Worm (Caenorhabditis elegans): ENCODE results near the gene col-41.
A peak's percentile ranks its signal among the peaks of the same experiment; 100 is the strongest.

Gene col-41

ce11 chrX:15148389-15148788 lies 27.9 kb downstream of the col-41 start:
- TF ChIP-seq aha-1 (tag) (peak; percentile 90), nhr-48 (tag; optimal IDR thresholded peaks at IDR 0.05) (no peak), nhr-11 (tag; optimal IDR thresholded peaks at IDR 0.05) (no peak), nhr-42 (GFP tag; IDR thresholded peaks at IDR 0.05) (no peak), egl-43 (GFP tag; IDR thresholded peaks at IDR 0.05) (no peak)

ce11 chrX:15147640-15148039 lies 28.6 kb downstream of the col-41 start, which contains the start of gene unc-7:
TSS of gene unc-7 (minus strand) at chrX:15147740.
- peak in 1 of 2 experiments; percentile 42 for TF ChIP-seq unc-62 (GFP tag; optimal IDR thresholded peaks at IDR 0.05 in 1 of 2)
- no peak for TF ChIP-seq unc-62 (tag; optimal IDR thresholded peaks at IDR 0.05)
- TF ChIP-seq cey-2 (tag; optimal IDR thresholded peaks at IDR 0.05; ENCODE audit: borderline replicate concordance, insufficient read depth): no peak
- no peak for TF ChIP-seq attf-4 (tag; optimal IDR thresholded peaks at IDR 0.05)
- TF ChIP-seq ces-1 (GFP tag; optimal IDR thresholded peaks at IDR 0.05): no peak
- no peak for TF ChIP-seq T20F7.1 (GFP tag; optimal IDR thresholded peaks at IDR 0.05)
- no peak for TF ChIP-seq tra-1 (GFP tag; IDR thresholded peaks at IDR 0.05)
- TF ChIP-seq lin-29 (GFP tag; IDR thresholded peaks at IDR 0.05): no peak

ce11 chrX:15146415-15147210 lies 29.7 kb downstream of the col-41 start:
- TF ChIP-seq spr-3 (GFP tag; optimal IDR thresholded peaks at IDR 0.05) (no peak), Y48G9A.11 (GFP tag; IDR thresholded peaks at IDR 0.05) (peak; percentile 68), aly-2 (tag; optimal IDR thresholded peaks at IDR 0.05) (no peak), daf-19 (GFP tag; conservative IDR thresholded peaks at IDR 0.05) (peak; percentile 57; the same call in 1 of the 2 replicates), daf-8 (GFP tag; IDR thresholded peaks at IDR 0.05) (no peak), egl-43 (GFP tag; IDR thresholded peaks at IDR 0.05) (peak; percentile 78), mdl-1 (tag; optimal IDR thresholded peaks at IDR 0.05) (no peak), hlh-11 (tag; optimal IDR thresholded peaks at IDR 0.05) (peak; percentile 40), Y5F2A.4 (GFP tag; optimal IDR thresholded peaks at IDR 0.05) (no peak), nhr-111 (GFP tag; optimal IDR thresholded peaks at IDR 0.05) (peak; percentile 63), dve-1 (tag; optimal IDR thresholded peaks at IDR 0.05; ENCODE audit: insufficient read depth) (no peak), sdz-12 (GFP tag; optimal IDR thresholded peaks at IDR 0.05) (no peak), nhr-11 (tag; optimal IDR thresholded peaks at IDR 0.05) (no peak), skn-1 (tag; optimal IDR thresholded peaks at IDR 0.05) (no peak), ces-1 (GFP tag; optimal IDR thresholded peaks at IDR 0.05) (peak; percentile 47), ceh-82 (tag; optimal IDR thresholded peaks at IDR 0.05) (no peak), madf-9 (GFP tag; conservative IDR thresholded peaks at IDR 0.05) (0 out of 2 replicates have a peak, but pooled peaks have one; percentile 54), saeg-2 (GFP tag; IDR thresholded peaks at IDR 0.05) (no peak), F10B5.3 (tag; optimal IDR thresholded peaks at IDR 0.05) (no peak), tag-97 (GFP tag; IDR thresholded peaks at IDR 0.05) (no peak), mxl-2 (GFP tag; conservative IDR thresholded peaks at IDR 0.05) (peak; percentile 67; the same call in 1 of the 2 replicates), hlh-30 (tag; optimal IDR thresholded peaks at IDR 0.05; ENCODE audit: insufficient read depth) (no peak), hif-1 (tag; optimal IDR thresholded peaks at IDR 0.05) (no peak), madf-5 (GFP tag; IDR thresholded peaks at IDR 0.05) (0 out of 4 replicates have a peak, but pooled peaks of 1 of the 2 experiments have one; percentile 64), lsy-2 (tag; optimal IDR thresholded peaks at IDR 0.05) (peak in 1 of 2 experiments; percentile 33), ctbp-1 (GFP tag; IDR thresholded peaks at IDR 0.05) (0 out of 2 replicates have a peak, but pooled peaks have one; percentile 53), ztf-11 (tag; optimal IDR thresholded peaks at IDR 0.05) (no peak), nhr-76 (tag; optimal IDR thresholded peaks at IDR 0.05) (no peak), duxl-1 (tag; optimal IDR thresholded peaks at IDR 0.05; ENCODE audit: poor library complexity) (peak; percentile 70), dmd-6 (GFP tag; IDR thresholded peaks at IDR 0.05) (peak; percentile 40), nhr-237 (tag; optimal IDR thresholded peaks at IDR 0.05) (no peak), zip-11 (GFP tag; IDR thresholded peaks at IDR 0.05) (no peak), snpc-4 (tag; optimal IDR thresholded peaks at IDR 0.05) (no peak), F37D6.2 (tag; optimal IDR thresholded peaks at IDR 0.05) (no peak), mxl-3 (GFP tag; optimal IDR thresholded peaks at IDR 0.05) (no peak), T26A8.4 (GFP tag; IDR thresholded peaks at IDR 0.05) (peak; percentile 55; the same call in 1 of the 2 replicates)
